Fruit fly (Drosophila melanogaster) whole organism, embryonic: Measurements from ENCODE around the gene Hsp70Aa.
A peak's percentile ranks its signal among the peaks of the same experiment; 100 is the strongest.

Experiments
- Awh ChIP-seq: fragments of 200-800 bp; sonication (Bioruptor generic); IDR thresholded peaks from 2 replicates; pipeline ENCODE4, ENCODE4 v1.3.6; 2022; ENCODE audit warnings: missing biosample characterization, missing genetic modification characterization
- CG10462 ChIP-seq: fragments of 200-800 bp; sonication (Bioruptor generic); optimal IDR thresholded peaks from 2 replicates; lab custom pipeline; 2016; ENCODE audit warnings: missing biosample characterization, missing genetic modification characterization
- CG10654 ChIP-seq: fragments of 200-800 bp; sonication (Bioruptor generic); optimal IDR thresholded peaks from 2 replicates; lab custom pipeline; 2016; ENCODE audit warnings: missing biosample characterization, missing genetic modification characterization
- CG11560 ChIP-seq: fragments of 200-800 bp; sonication (Bioruptor generic); IDR thresholded peaks from 3 replicates; pipeline ENCODE4 v1.3.6; 2022; ENCODE audit warnings: missing biosample characterization, missing genetic modification characterization
- CG12391 ChIP-seq: fragments of 200-800 bp; sonication (Bioruptor generic); optimal IDR thresholded peaks from 3 replicates; lab custom pipeline; 2018; ENCODE audit warnings: missing biosample characterization, mild to moderate bottlenecking, missing genetic modification characterization, moderate library complexity
- CG12744 ChIP-seq: fragments of 200-800 bp; sonication (Bioruptor generic); optimal IDR thresholded peaks from 2 replicates; lab custom pipeline; 2016; ENCODE audit warnings: missing biosample characterization, missing genetic modification characterization
- CG13296 ChIP-seq: fragments of 200-800 bp; sonication (Bioruptor generic); optimal IDR thresholded peaks from 3 replicates; lab custom pipeline; 2018; ENCODE audit warnings: missing biosample characterization, mild to moderate bottlenecking, missing genetic modification characterization
- CG13894 ChIP-seq: fragments of 200-800 bp; sonication (Bioruptor generic); optimal IDR thresholded peaks from 3 replicates; lab custom pipeline; 2018; ENCODE audit warnings: missing biosample characterization, mild to moderate bottlenecking, missing genetic modification characterization, moderate library complexity
- CG14441 ChIP-seq: fragments of 200-800 bp; sonication (Bioruptor generic); IDR thresholded peaks from 2 replicates; pipeline ENCODE4 v1.3.6; 2022; ENCODE audit warnings: missing biosample characterization, missing genetic modification characterization
- CG14965 ChIP-seq: fragments of 200-800 bp; sonication (Bioruptor generic); optimal IDR thresholded peaks from 2 replicates; lab custom pipeline; 2016; ENCODE audit warnings: missing biosample characterization, missing genetic modification characterization, borderline replicate concordance
- CG15011 ChIP-seq: fragments of 200-800 bp; sonication (Bioruptor generic); optimal IDR thresholded peaks from 3 replicates; lab custom pipeline; 2018; ENCODE audit warnings: missing biosample characterization, mild to moderate bottlenecking, missing genetic modification characterization
- CG17568 ChIP-seq: fragments of 200-800 bp; sonication (Bioruptor generic); optimal IDR thresholded peaks from 2 replicates; lab custom pipeline; 2018; ENCODE audit warnings: missing biosample characterization, mild to moderate bottlenecking, missing genetic modification characterization, moderate library complexity
- CG17802 ChIP-seq: fragments of 200-800 bp; sonication (Bioruptor generic); optimal IDR thresholded peaks from 2 replicates; lab custom pipeline; 2018; ENCODE audit warnings: missing biosample characterization, mild to moderate bottlenecking, missing genetic modification characterization, moderate library complexity
- CG34224 ChIP-seq: fragments of 200-800 bp; sonication (Bioruptor generic); IDR thresholded peaks from 3 replicates; pipeline ENCODE4 v1.3.6; 2022; ENCODE audit warnings: missing biosample characterization, missing genetic modification characterization; ENCODE audit not compliant: partially characterized antibody
- CG4730 ChIP-seq: fragments of 200-800 bp; sonication (Bioruptor generic); IDR thresholded peaks from 2 replicates; pipeline ENCODE4 v1.3.6; 2022; ENCODE audit warnings: missing biosample characterization, missing genetic modification characterization
- CG6683 ChIP-seq: fragments of 200-800 bp; sonication (Bioruptor generic); optimal IDR thresholded peaks from 2 replicates; lab custom pipeline; 2017; ENCODE audit warnings: missing biosample characterization, mild to moderate bottlenecking, missing genetic modification characterization, missing genetic modification reagents
- CG7786 ChIP-seq: fragments of 200-800 bp; sonication (Bioruptor generic); optimal IDR thresholded peaks from 2 replicates; lab custom pipeline; 2016; ENCODE audit warnings: missing biosample characterization, missing genetic modification characterization
- CG9609 ChIP-seq: fragments of 200-800 bp; sonication (Bioruptor generic); optimal IDR thresholded peaks from 3 replicates; lab custom pipeline; 2016; ENCODE audit warnings: missing biosample characterization, missing genetic modification characterization
- Deaf1 ChIP-seq: fragments of 200-800 bp; optimal IDR thresholded peaks from 3 replicates; lab custom pipeline; 2019; ENCODE audit warnings: missing biosample characterization, mild to moderate bottlenecking, missing genetic modification characterization, moderate library complexity
- Ets65A ChIP-seq: fragments of 200-800 bp; sonication (Bioruptor generic); peaks from one replicate; lab custom pipeline; 2016; ENCODE audit warnings: missing biosample characterization, missing genetic modification characterization
- Ets97D ChIP-seq: fragments of 200-800 bp; sonication (Bioruptor generic); optimal IDR thresholded peaks from 3 replicates; lab custom pipeline; 2016; ENCODE audit warnings: missing biosample characterization, missing genetic modification characterization
- HLH4C ChIP-seq: fragments of 200-800 bp; sonication (Bioruptor generic); IDR thresholded peaks from 3 replicates; pipeline ENCODE4 v1.3.6; 2022; ENCODE audit warnings: missing biosample characterization, missing genetic modification characterization; ENCODE audit not compliant: partially characterized antibody
- Hmr ChIP-seq: fragments of 200-800 bp; sonication (Bioruptor generic); optimal IDR thresholded peaks from 3 replicates; lab custom pipeline; 2017; ENCODE audit warnings: mild to moderate bottlenecking, missing biosample characterization, missing genetic modification reagents, missing genetic modification characterization
- Jarid2 ChIP-seq: fragments of 200-800 bp; sonication (Bioruptor generic); optimal IDR thresholded peaks from 3 replicates; lab custom pipeline; 2017; ENCODE audit warnings: mild to moderate bottlenecking, missing biosample characterization, missing genetic modification reagents, missing genetic modification characterization
- Lpt ChIP-seq: fragments of >200 bp; optimal IDR thresholded peaks from 2 replicates; lab custom pipeline; 2018; ENCODE audit warnings: missing biosample characterization, missing genetic modification characterization
- NK7.1 ChIP-seq: fragments of 200-800 bp; sonication (Bioruptor generic); optimal IDR thresholded peaks from 3 replicates; lab custom pipeline; 2016; ENCODE audit warnings: missing biosample characterization, missing genetic modification characterization
- Neu2 ChIP-seq: fragments of 200-800 bp; sonication (Bioruptor generic); optimal IDR thresholded peaks from 3 replicates; lab custom pipeline; 2016; ENCODE audit warnings: missing biosample characterization, missing genetic modification characterization, borderline replicate concordance
- Nf-YC ChIP-seq: fragments of 200-800 bp; optimal IDR thresholded peaks from 3 replicates; lab custom pipeline; 2019; ENCODE audit warnings: missing biosample characterization, mild to moderate bottlenecking, missing genetic modification characterization, moderate library complexity
- Pdp1 ChIP-seq, 2 experiments: fragments of 200-800 bp; sonication (Bioruptor generic); optimal IDR thresholded peaks; 3 replicates each; lab custom pipeline; 2016; ENCODE audit warnings: missing biosample characterization in 2 of 2, missing genetic modification characterization in 2 of 2, mild to moderate bottlenecking in 1 of 2, moderate library complexity in 1 of 2
- Ravus ChIP-seq: fragments of 200-800 bp; sonication (Bioruptor generic); IDR thresholded peaks from 2 replicates; pipeline ENCODE4 v1.3.6; 2022; ENCODE audit warnings: missing biosample characterization, missing genetic modification characterization
- Rfx ChIP-seq: fragments of 200-800 bp; sonication (Bioruptor generic); IDR thresholded peaks from 2 replicates; pipeline ENCODE4 v1.3.6; 2022; ENCODE audit warnings: missing biosample characterization, missing genetic modification characterization
- Six4 ChIP-seq: fragments of 200-800 bp; sonication (Bioruptor generic); optimal IDR thresholded peaks from 2 replicates; lab custom pipeline; 2016; ENCODE audit warnings: missing biosample characterization, missing genetic modification characterization
- Tbp ChIP-seq: fragments of >200 bp; optimal IDR thresholded peaks from 2 replicates; lab custom pipeline; 2018; ENCODE audit warnings: missing biosample characterization, missing genetic modification characterization
- aop ChIP-seq: fragments of 200-800 bp; sonication (Bioruptor generic); IDR thresholded peaks from 2 replicates; pipeline ENCODE4 v1.3.6; 2022; ENCODE audit warnings: missing biosample characterization, missing genetic modification characterization
- cad ChIP-seq: fragments of >200 bp; optimal IDR thresholded peaks from 2 replicates; lab custom pipeline; 2017; ENCODE audit warnings: missing biosample characterization, missing genetic modification characterization
- ems ChIP-seq: fragments of 200-800 bp; sonication (Bioruptor generic); optimal IDR thresholded peaks from 3 replicates; lab custom pipeline; 2016; ENCODE audit warnings: missing biosample characterization, missing genetic modification characterization
- esg ChIP-seq: fragments of 200-800 bp; sonication (Bioruptor generic); conservative IDR thresholded peaks from 2 replicates; pipeline ENCODE4 v1.3.6; 2022; ENCODE audit warnings: missing biosample characterization, missing genetic modification characterization
- eyg ChIP-seq: fragments of 200-800 bp; sonication (Bioruptor generic); optimal IDR thresholded peaks from 3 replicates; lab custom pipeline; 2016; ENCODE audit warnings: missing biosample characterization, missing genetic modification characterization
- fd3F ChIP-seq: fragments of 200-800 bp; sonication (Bioruptor generic); optimal IDR thresholded peaks from 2 replicates; lab custom pipeline; 2018; ENCODE audit warnings: missing biosample characterization, mild to moderate bottlenecking, missing genetic modification characterization, moderate library complexity
- gsb ChIP-seq: fragments of 200-800 bp; sonication (Bioruptor generic); IDR thresholded peaks from 2 replicates; pipeline ENCODE4 v1.3.6; 2022; ENCODE audit warnings: missing biosample characterization, missing genetic modification characterization
- lilli ChIP-seq: fragments of 200-800 bp; sonication (Bioruptor generic); optimal IDR thresholded peaks from 3 replicates; lab custom pipeline; 2016; ENCODE audit warnings: missing biosample characterization, missing genetic modification characterization
- mam ChIP-seq: fragments of 200-800 bp; sonication (Bioruptor generic); optimal IDR thresholded peaks from 3 replicates; lab custom pipeline; 2016; ENCODE audit warnings: missing biosample characterization, missing genetic modification characterization
- nerfin-2 ChIP-seq: fragments of 200-800 bp; sonication (Bioruptor generic); IDR thresholded peaks from 2 replicates; pipeline ENCODE4 v1.3.6; 2022; ENCODE audit warnings: missing biosample characterization, missing genetic modification characterization; ENCODE audit not compliant: partially characterized antibody
- p53 ChIP-seq: fragments of 200-800 bp; sonication (Bioruptor generic); optimal IDR thresholded peaks from 2 replicates; lab custom pipeline; 2016; ENCODE audit warnings: missing biosample characterization, missing genetic modification characterization
- run ChIP-seq: fragments of 200-800 bp; sonication (Bioruptor generic); optimal IDR thresholded peaks from 3 replicates; lab custom pipeline; 2018; ENCODE audit warnings: missing biosample characterization, mild to moderate bottlenecking, missing genetic modification characterization
- slou ChIP-seq: fragments of 200-800 bp; sonication (Bioruptor generic); optimal IDR thresholded peaks from 3 replicates; lab custom pipeline; 2016; ENCODE audit warnings: missing biosample characterization, missing genetic modification characterization
- so ChIP-seq: fragments of 200-800 bp; sonication (Bioruptor generic); IDR thresholded peaks from 3 replicates; pipeline ENCODE4 v1.3.6; 2022; ENCODE audit warnings: missing biosample characterization, missing genetic modification characterization
- sr ChIP-seq: fragments of 200-800 bp; sonication (Bioruptor generic); IDR thresholded peaks from 3 replicates; pipeline ENCODE4 v1.3.6; 2022; ENCODE audit warnings: missing biosample characterization, missing genetic modification characterization
- stc ChIP-seq: fragments of 200-800 bp; sonication (Bioruptor generic); IDR thresholded peaks from 2 replicates; pipeline ENCODE4 v1.3.6; 2022; ENCODE audit warnings: missing biosample characterization, missing genetic modification characterization
- wor ChIP-seq: fragments of 200-800 bp; sonication (Bioruptor generic); IDR thresholded peaks from 2 replicates; pipeline ENCODE4 v1.3.6; 2022; ENCODE audit warnings: missing biosample characterization, missing genetic modification characterization
- yki ChIP-seq: fragments of >200 bp; optimal IDR thresholded peaks from 3 replicates; lab custom pipeline; 2018
- z ChIP-seq: fragments of 200-800 bp; sonication (Bioruptor generic); IDR thresholded peaks from 3 replicates; pipeline ENCODE4 v1.3.6; 2022; ENCODE audit warnings: missing biosample characterization, missing genetic modification characterization

Gene Hsp70Aa

dm6 chr3R:11962739-11963214, 6.4 kb upstream of the Hsp70Aa start, which contains the start of the genes CG3281 and aurA (continued):
- no peak for TF ChIP-seq sr (GFP tag; lab: Robert Waterston, UW)
- no peak for TF ChIP-seq aop (GFP tag; lab: Robert Waterston, UW)
- peak; percentile 16; the same call in 1 of the 2 replicates for TF ChIP-seq wor
- no peak for TF ChIP-seq CG17568 (GFP tag; lab: Kevin White, UChicago)
- TF ChIP-seq run (tag; lab: Kevin White, UChicago), result no peak
- peak; percentile 27; the same call in 1 of the 3 replicates for TF ChIP-seq CG11560
- TF ChIP-seq yki (lab: Kevin White, UChicago), result peak; percentile 48
- TF ChIP-seq mam, result peak; percentile 85
- no peak for TF ChIP-seq stc (GFP tag; lab: Robert Waterston, UW)
- TF ChIP-seq CG13296 (GFP tag; lab: Kevin White, UChicago), result peak; percentile 51
- TF ChIP-seq Ets65A (GFP tag; lab: Kevin White, UChicago), result peak; percentile 96
- peak; percentile 79 for TF ChIP-seq lilli (GFP tag; lab: Kevin White, UChicago)
- TF ChIP-seq CG7786, result peak; percentile 82
- peak; percentile 48 for TF ChIP-seq CG13894 (tag; lab: Kevin White, UChicago)
- peak; percentile 57 for TF ChIP-seq ems (GFP tag; lab: Kevin White, UChicago)
- no peak for TF ChIP-seq Deaf1 (tag; lab: Kevin White, UChicago)
- peak; percentile 86 for TF ChIP-seq CG12391 (tag; lab: Kevin White, UChicago)
- TF ChIP-seq Six4, result peak; percentile 59
- peak; percentile 81 for TF ChIP-seq Hmr (GFP tag; lab: Kevin White, UChicago)
- no peak for TF ChIP-seq Ravus
- no peak; the same call in 1 of the 2 replicates for TF ChIP-seq CG14441
- TF ChIP-seq Neu2, result peak; percentile 28
- TF ChIP-seq CG17802 (tag; lab: Kevin White, UChicago), result no peak
- peak; percentile 39 for TF ChIP-seq CG12744 (GFP tag; lab: Kevin White, UChicago)
- TF ChIP-seq CG4730 (GFP tag; lab: Robert Waterston, UW), result peak; percentile 36; the same call in 1 of the 2 replicates
- TF ChIP-seq Pdp1 (GFP tag; optimal IDR thresholded peaks at IDR 0.05; lab: Kevin White, UChicago), result peak; percentile 78 to 82
- no peak for TF ChIP-seq Lpt
- peak; percentile 91; the same call in 1 of the 2 replicates for TF ChIP-seq nerfin-2 (GFP tag; lab: Robert Waterston, UW)
- no peak for TF ChIP-seq CG6683 (GFP tag; lab: Kevin White, UChicago)
- TF ChIP-seq esg, result peak; percentile 49; the same call in 1 of the 2 replicates
- peak; percentile 61 for TF ChIP-seq CG10654 (GFP tag; lab: Kevin White, UChicago)
- no peak for TF ChIP-seq z (GFP tag; lab: Robert Waterston, UW)
- TF ChIP-seq Ets97D, result peak; percentile 85
- TF ChIP-seq Jarid2 (GFP tag; lab: Kevin White, UChicago), result no peak
- no peak for TF ChIP-seq gsb
- TF ChIP-seq NK7.1, result no peak
- TF ChIP-seq so, result no peak
- no peak for TF ChIP-seq Awh
- TF ChIP-seq p53 (GFP tag; lab: Kevin White, UChicago), result no peak
- TF ChIP-seq CG34224 (GFP tag; lab: Robert Waterston, UW), result peak; percentile 94
- peak; percentile 76 for TF ChIP-seq slou
- peak; percentile 38 for TF ChIP-seq eyg (GFP tag; lab: Kevin White, UChicago)
- peak; percentile 93 for TF ChIP-seq HLH4C (GFP tag; lab: Robert Waterston, UW)
- peak; percentile 75 for TF ChIP-seq Nf-YC
- TF ChIP-seq Rfx (GFP tag; lab: Robert Waterston, UW), result peak; percentile 76
- peak; percentile 25 for TF ChIP-seq Tbp
- TF ChIP-seq fd3F (GFP tag; lab: Kevin White, UChicago), result peak; percentile 39
- TF ChIP-seq CG14965, result no peak
- peak; percentile 78 for TF ChIP-seq CG9609 (GFP tag; lab: Kevin White, UChicago)
- TF ChIP-seq cad (GFP tag; lab: Kevin White, UChicago), result no peak
- peak; percentile 48 for TF ChIP-seq CG10462 (GFP tag; lab: Kevin White, UChicago)
- TF ChIP-seq CG15011 (GFP tag; lab: Kevin White, UChicago), result no peak
